Fruit fly (Drosophila melanogaster) whole organism, adult: ENCODE data around the gene rasp.

Source experiments
- CG11617 ChIP-seq: fragments of 200-800 bp; sonication (Bioruptor generic); optimal IDR thresholded peaks from 2 replicates; lab custom pipeline; 2017; ENCODE audit warnings: mild to moderate bottlenecking, missing biosample characterization, missing genetic modification reagents, missing genetic modification characterization
- CG1620 ChIP-seq: fragments of 200-800 bp; sonication (Bioruptor generic); optimal IDR thresholded peaks from 2 replicates; lab custom pipeline; 2016; ENCODE audit warnings: missing biosample characterization, missing genetic modification characterization

DNA sequence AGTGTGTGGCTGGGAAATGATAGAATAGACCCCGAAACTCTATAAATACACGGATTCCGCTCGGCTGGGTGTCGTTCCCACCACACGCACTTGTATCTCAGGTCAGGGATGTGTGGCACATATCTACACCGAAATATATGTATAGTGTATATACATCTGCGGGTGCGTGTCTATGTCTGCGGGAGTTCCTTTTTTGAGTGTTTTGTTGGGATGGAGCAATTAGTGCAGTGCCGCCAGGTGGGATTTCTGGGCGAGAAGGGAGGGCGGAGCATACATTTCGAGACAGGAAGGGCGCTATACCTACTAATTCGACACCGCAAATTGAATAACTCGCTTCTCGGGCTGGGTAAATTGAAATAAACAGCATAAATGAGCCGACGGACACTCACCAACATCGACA is 35.5 kb upstream of the rasp start:
- TF ChIP-seq CG11617 (no peak), CG1620 (no peak)
